Worm (Caenorhabditis elegans): ENCODE results near the gene sru-44.

Gene sru-44

ce11 chrV:16483044-16483443, 15.3 kb upstream of the sru-44 start, which contains the start of gene F57E7.2:
TSS of gene F57E7.2 (minus strand) at chrV:16483144.
- TF ChIP-seq crh-2 (tag; optimal IDR thresholded peaks at IDR 0.05), result no peak
- TF ChIP-seq unc-62 (GFP tag; optimal IDR thresholded peaks at IDR 0.05), result no peak
- TF ChIP-seq mbf-1 (tag; optimal IDR thresholded peaks at IDR 0.05), result no peak
- TF ChIP-seq nhr-12 (tag; optimal IDR thresholded peaks at IDR 0.05), result no peak
- TF ChIP-seq fos-1 (tag; optimal IDR thresholded peaks at IDR 0.05), result no peak
- TF ChIP-seq F13H6.1 (tag; optimal IDR thresholded peaks at IDR 0.05), result no peak
- no peak for TF ChIP-seq ZK546.5 (tag; optimal IDR thresholded peaks at IDR 0.05)
- no peak for TF ChIP-seq nhr-11 (tag; optimal IDR thresholded peaks at IDR 0.05)
- TF ChIP-seq snpc-4 (tag; optimal IDR thresholded peaks at IDR 0.05), result no peak
- no peak for TF ChIP-seq unc-55 (GFP tag; optimal IDR thresholded peaks at IDR 0.05)
- no peak for TF ChIP-seq mab-5 (tag; optimal IDR thresholded peaks at IDR 0.05)
- no peak for TF ChIP-seq lin-39 (tag; optimal IDR thresholded peaks at IDR 0.05)
- no peak for TF ChIP-seq nhr-6 (tag; optimal IDR thresholded peaks at IDR 0.05)
- TF ChIP-seq ztf-1 (GFP tag; conservative IDR thresholded peaks at IDR 0.05), result no peak
- TF ChIP-seq elt-1 (tag; optimal IDR thresholded peaks at IDR 0.05), result no peak
- no peak for TF ChIP-seq alr-1 (tag; optimal IDR thresholded peaks at IDR 0.05)

ce11 chrV:16480919-16481630, 13.3 kb upstream of the sru-44 start, which contains the start of the genes F57E7.4 and spig-6:
TSS of gene F57E7.4 (minus strand) at chrV:16481019.
TSS of gene spig-6 (plus strand) at chrV:16481580.
- TF ChIP-seq nhr-6 (tag; optimal IDR thresholded peaks at IDR 0.05) (no peak), sma-3 (GFP tag; optimal IDR thresholded peaks at IDR 0.05) (no peak), elt-1 (tag; optimal IDR thresholded peaks at IDR 0.05) (no peak), peb-1 (tag; optimal IDR thresholded peaks at IDR 0.05) (no peak), sem-4 (tag; optimal IDR thresholded peaks at IDR 0.05) (no peak), nhr-237 (tag; optimal IDR thresholded peaks at IDR 0.05) (no peak), dmd-4 (tag; optimal IDR thresholded peaks at IDR 0.05) (no peak), mdl-1 (tag; optimal IDR thresholded peaks at IDR 0.05) (no peak), sma-9 (GFP tag; optimal IDR thresholded peaks at IDR 0.05) (no peak), sma-9 (tag; optimal IDR thresholded peaks at IDR 0.05) (no peak), alr-1 (tag; optimal IDR thresholded peaks at IDR 0.05) (no peak), skn-1 (tag; optimal IDR thresholded peaks at IDR 0.05) (no peak), mbf-1 (tag; optimal IDR thresholded peaks at IDR 0.05) (no peak), mab-5 (tag; optimal IDR thresholded peaks at IDR 0.05) (no peak)

ce11 chrV:16479275-16479674, 11.5 kb upstream of the sru-44 start, which contains the start of gene T08G3.11:
TSS of gene T08G3.11 (minus strand) at chrV:16479375.
- no peak for TF ChIP-seq sem-4 (tag; optimal IDR thresholded peaks at IDR 0.05)
- TF ChIP-seq mab-5 (tag; optimal IDR thresholded peaks at IDR 0.05), result no peak
- TF ChIP-seq nhr-25 (tag; optimal IDR thresholded peaks at IDR 0.05), result no peak
- no peak for TF ChIP-seq lsy-2 (tag; optimal IDR thresholded peaks at IDR 0.05)
- no peak for TF ChIP-seq R02D3.7 (tag; optimal IDR thresholded peaks at IDR 0.05)
- no peak for TF ChIP-seq aly-2 (tag; optimal IDR thresholded peaks at IDR 0.05)
- TF ChIP-seq mdl-1 (tag; optimal IDR thresholded peaks at IDR 0.05), result no peak
- no peak for TF ChIP-seq crh-2 (tag; optimal IDR thresholded peaks at IDR 0.05)
- TF ChIP-seq ztf-4 (tag; optimal IDR thresholded peaks at IDR 0.05), result no peak
- TF ChIP-seq fos-1 (tag; optimal IDR thresholded peaks at IDR 0.05), result no peak
- TF ChIP-seq nhr-11 (tag; optimal IDR thresholded peaks at IDR 0.05), result no peak
- no peak for TF ChIP-seq zag-1 (tag; optimal IDR thresholded peaks at IDR 0.05)
- no peak for TF ChIP-seq nhr-77 (tag; optimal IDR thresholded peaks at IDR 0.05)

- TF ChIP-seq elt-3 (tag; optimal IDR thresholded peaks at IDR 0.05) (no peak), lin-13 (GFP tag; optimal IDR thresholded peaks at IDR 0.05) (no peak)
Observed at ce11 chrV:16471995-16472563, 4.3 kb upstream of the sru-44 start, which contains the start of gene srw-35. TSS of gene srw-35 (plus strand) at chrV:16472513.

ce11 chrV:16470916-16471315, 3.2 kb upstream of the sru-44 start, which contains the start of gene srh-138:
TSS of gene srh-138 (minus strand) at chrV:16471016.
- TF ChIP-seq sem-4 (tag; optimal IDR thresholded peaks at IDR 0.05), result no peak
- TF ChIP-seq sma-3 (GFP tag; optimal IDR thresholded peaks at IDR 0.05), result no peak
- TF ChIP-seq nhr-129 (tag; optimal IDR thresholded peaks at IDR 0.05), result no peak
- no peak for TF ChIP-seq ztf-11 (tag; optimal IDR thresholded peaks at IDR 0.05)
- TF ChIP-seq ZK546.5 (tag; optimal IDR thresholded peaks at IDR 0.05), result no peak
